Worm (Caenorhabditis elegans): ENCODE results near the gene sluh-7.

The sluh-7 gene

ce11 chrV:10402804-10403203 is 47.2 kb upstream of the sluh-7 start, which contains the start of gene F15H10.8:
Gene F15H10.8 (minus strand): TSS chrV:10402904.
- no peak for TF ChIP-seq nhr-76 (tag; optimal IDR thresholded peaks at IDR 0.05)
- peak in 1 of 2 experiments; percentile 31 for TF ChIP-seq unc-62 (GFP tag; optimal IDR thresholded peaks at IDR 0.05 in 1 of 2)
- TF ChIP-seq unc-62 (tag; optimal IDR thresholded peaks at IDR 0.05), result no peak

ce11 chrV:10399290-10399689 is 43.7 kb upstream of the sluh-7 start:
- TF ChIP-seq ceh-20 (GFP tag; IDR thresholded peaks at IDR 0.05) (no peak), unc-39 (tag; optimal IDR thresholded peaks at IDR 0.05) (no peak), madf-5 (GFP tag; IDR thresholded peaks at IDR 0.05) (no peak), nhr-11 (tag; optimal IDR thresholded peaks at IDR 0.05) (no peak), F10B5.3 (tag; optimal IDR thresholded peaks at IDR 0.05) (no peak), Y75B8A.6 (GFP tag; IDR thresholded peaks at IDR 0.05) (no peak), ctbp-1 (GFP tag; IDR thresholded peaks at IDR 0.05) (no peak), fos-1 (tag; optimal IDR thresholded peaks at IDR 0.05) (no peak), lin-1 (GFP tag; IDR thresholded peaks at IDR 0.05) (no peak), egl-27 (tag; optimal IDR thresholded peaks at IDR 0.05) (no peak), aha-1 (tag) (peak; percentile 56), unc-130 (GFP tag; optimal IDR thresholded peaks at IDR 0.05) (no peak), hlh-11 (tag; optimal IDR thresholded peaks at IDR 0.05) (peak; percentile 76), ama-1 (optimal IDR thresholded peaks at IDR 0.05) (no peak), F49E8.2 (tag; optimal IDR thresholded peaks at IDR 0.05; ENCODE audit: borderline replicate concordance) (no peak), mep-1 (tag; optimal IDR thresholded peaks at IDR 0.05) (no peak), madf-9 (GFP tag; conservative IDR thresholded peaks at IDR 0.05) (no peak), cey-2 (tag; optimal IDR thresholded peaks at IDR 0.05; ENCODE audit: borderline replicate concordance, insufficient read depth) (no peak), daf-16 (GFP tag; optimal IDR thresholded peaks at IDR 0.05) (no peak), daf-16 (tag; optimal IDR thresholded peaks at IDR 0.05) (peak; percentile 84), ceh-28 (tag; optimal IDR thresholded peaks at IDR 0.05) (no peak), ZK337.2 (GFP tag; IDR thresholded peaks at IDR 0.05) (no peak), ceh-32 (tag; optimal IDR thresholded peaks at IDR 0.05; ENCODE audit: poor library complexity) (no peak), F26F4.8 (GFP tag; conservative IDR thresholded peaks at IDR 0.05) (no peak), mxl-2 (GFP tag; conservative IDR thresholded peaks at IDR 0.05) (no peak), egl-43 (GFP tag; IDR thresholded peaks at IDR 0.05) (no peak), pha-4 (GFP tag; IDR thresholded peaks at IDR 0.05) (0 out of 2 replicates have a peak, but pooled peaks have one; percentile 24), pha-4 (tag; optimal IDR thresholded peaks at IDR 0.05) (no peak), nhr-28 (tag; optimal IDR thresholded peaks at IDR 0.05) (peak; percentile 90), sdz-12 (GFP tag; optimal IDR thresholded peaks at IDR 0.05) (no peak), lin-29 (GFP tag; IDR thresholded peaks at IDR 0.05) (no peak), ztf-7 (tag; optimal IDR thresholded peaks at IDR 0.05) (peak; percentile 51), nhr-10 (tag; optimal IDR thresholded peaks at IDR 0.05) (peak; percentile 42), dmd-6 (GFP tag; IDR thresholded peaks at IDR 0.05) (peak; percentile 93), zag-1 (tag; optimal IDR thresholded peaks at IDR 0.05) (no peak), F37D6.2 (tag; optimal IDR thresholded peaks at IDR 0.05) (no peak), hlh-30 (tag; optimal IDR thresholded peaks at IDR 0.05; ENCODE audit: insufficient read depth) (peak; percentile 69), R02D3.7 (tag; optimal IDR thresholded peaks at IDR 0.05) (no peak), lin-13 (GFP tag; optimal IDR thresholded peaks at IDR 0.05) (no peak), dve-1 (tag; optimal IDR thresholded peaks at IDR 0.05; ENCODE audit: insufficient read depth) (peak; percentile 91), ceh-44 (GFP tag; IDR thresholded peaks at IDR 0.05) (no peak), pqm-1 (tag; optimal IDR thresholded peaks at IDR 0.05) (peak; percentile 90), daf-19 (GFP tag; conservative IDR thresholded peaks at IDR 0.05) (no peak), php-3 (GFP tag; IDR thresholded peaks at IDR 0.05) (0 out of 2 replicates have a peak, but pooled peaks have one; percentile 32), T26A8.4 (GFP tag; IDR thresholded peaks at IDR 0.05) (no peak), nhr-237 (tag; optimal IDR thresholded peaks at IDR 0.05) (no peak), nhr-77 (tag; optimal IDR thresholded peaks at IDR 0.05) (peak; percentile 89), mdl-1 (tag; optimal IDR thresholded peaks at IDR 0.05) (peak in 1 of 2 experiments; percentile 19)

All from whole organism, L4 larva.